Worm (Caenorhabditis elegans): ENCODE data around the gene F44G3.7.

ce11 chrV:16094284-16094683, 42.7 kb downstream of the F44G3.7 start, which contains the start of gene F22B8.7:
- TF ChIP-seq nhr-21 (tag; optimal IDR thresholded peaks at IDR 0.05) (no peak), ama-1 (optimal IDR thresholded peaks at IDR 0.05) (no peak), nhr-11 (tag; optimal IDR thresholded peaks at IDR 0.05) (no peak), R02D3.7 (tag; optimal IDR thresholded peaks at IDR 0.05) (no peak), egl-27 (tag; optimal IDR thresholded peaks at IDR 0.05) (no peak), unc-62 (GFP tag; optimal IDR thresholded peaks at IDR 0.05) (no peak), C34F6.9 (tag; optimal IDR thresholded peaks at IDR 0.05) (no peak), elt-1 (tag; optimal IDR thresholded peaks at IDR 0.05) (no peak), crh-2 (tag; optimal IDR thresholded peaks at IDR 0.05) (no peak)

Measured in whole organism, L2 larva.